Worm (Caenorhabditis elegans) whole organism, L3 larva: Measurements from ENCODE around the gene Y4C6B.3.
A peak's percentile ranks its signal among the peaks of the same experiment; 100 is the strongest.
"Not testable (repeated sequence)": the region's sequence is repeated elsewhere in the genome, so short reads cannot be mapped to it uniquely, and the experiment has no call there.

Experiments used
- aly-2 ChIP-seq: fragments of 150-350 bp; optimal IDR thresholded peaks from 2 replicates; lab custom pipeline; 2014; ENCODE audit warnings: missing biosample characterization, missing genetic modification characterization
- ama-1 ChIP-seq: fragments of 150-350 bp; optimal IDR thresholded peaks from 2 replicates; lab custom pipeline; 2018
- ceh-16 ChIP-seq: sonication (generic microtip); optimal IDR thresholded peaks from 2 replicates; lab custom pipeline; 2017; ENCODE audit warnings: missing biosample characterization, missing genetic modification characterization
- ceh-28 ChIP-seq: fragments of 150-350 bp; optimal IDR thresholded peaks from 2 replicates; lab custom pipeline; 2014; ENCODE audit warnings: missing biosample characterization, missing genetic modification reagents, missing genetic modification characterization
- ceh-82 ChIP-seq: fragments of 150-350 bp; optimal IDR thresholded peaks from 2 replicates; lab custom pipeline; 2014; ENCODE audit warnings: missing biosample characterization, missing genetic modification characterization
- daf-12 ChIP-seq: fragments of 150-350 bp; optimal IDR thresholded peaks from 2 replicates; lab custom pipeline; 2014; ENCODE audit warnings: missing biosample characterization, missing genetic modification reagents, missing genetic modification characterization
- egl-27 ChIP-seq: sonication (generic microtip); optimal IDR thresholded peaks from 4 replicates; lab custom pipeline; 2017; ENCODE audit warnings: missing biosample characterization, missing genetic modification reagents, missing genetic modification characterization
- egl-5 ChIP-seq: fragments of 150-350 bp; optimal IDR thresholded peaks from 2 replicates; lab custom pipeline; 2017; ENCODE audit warnings: missing biosample characterization, missing genetic modification reagents, missing genetic modification characterization, inconsistent platforms
- elt-1 ChIP-seq: fragments of 150-350 bp; optimal IDR thresholded peaks from 2 replicates; lab custom pipeline; 2014; ENCODE audit warnings: missing biosample characterization, missing genetic modification characterization
- elt-2 ChIP-seq: sonication (generic microtip); optimal IDR thresholded peaks from 2 replicates; lab custom pipeline; 2016; ENCODE audit warnings: missing genetic modification reagents, mild to moderate bottlenecking, missing genetic modification characterization, missing compliant biosample characterization
- elt-3 ChIP-seq, 3 experiments: fragments of 150-350 bp in 1 of 3; sonication (generic microtip) in 2 of 3; optimal IDR thresholded peaks; 2 replicates in 2 of 3; 4 replicates in 1 of 3; lab custom pipeline; 2014 to 2017; ENCODE audit warnings: missing biosample characterization in 3 of 3, missing genetic modification characterization in 3 of 3
- eor-1 ChIP-seq, 2 experiments: fragments of 150-350 bp; optimal IDR thresholded peaks; 2 replicates each; lab custom pipeline; 2014 to 2018; ENCODE audit warnings: missing biosample characterization in 2 of 2, missing genetic modification characterization in 2 of 2
- fkh-10 ChIP-seq: sonication (generic microtip); optimal IDR thresholded peaks from 2 replicates; lab custom pipeline; 2017; ENCODE audit warnings: missing biosample characterization, missing genetic modification reagents, missing genetic modification characterization
- fkh-2 ChIP-seq: fragments of 150-350 bp; optimal IDR thresholded peaks from 2 replicates; lab custom pipeline; 2014; ENCODE audit warnings: missing biosample characterization, missing genetic modification reagents, missing genetic modification characterization
- fos-1 ChIP-seq: fragments of 150-350 bp; optimal IDR thresholded peaks from 2 replicates; lab custom pipeline; 2014; ENCODE audit warnings: missing biosample characterization, missing genetic modification characterization
- jun-1 ChIP-seq: fragments of 150-350 bp; optimal IDR thresholded peaks from 2 replicates; lab custom pipeline; 2014; ENCODE audit warnings: missing biosample characterization, missing genetic modification reagents, missing genetic modification characterization
- lin-15B ChIP-seq: fragments of 150-350 bp; optimal IDR thresholded peaks from 2 replicates; lab custom pipeline; 2014; ENCODE audit warnings: missing biosample characterization, missing genetic modification characterization
- lsy-12 ChIP-seq: sonication (generic microtip); optimal IDR thresholded peaks from 2 replicates; lab custom pipeline; 2016; ENCODE audit warnings: mild to moderate bottlenecking, missing genetic modification characterization, missing compliant biosample characterization
- nfya-1 ChIP-seq: sonication (generic microtip); optimal IDR thresholded peaks from 2 replicates; lab custom pipeline; 2017; ENCODE audit warnings: missing genetic modification characterization, mild to moderate bottlenecking, missing compliant biosample characterization, antibody characterized with exemption, moderate library complexity; ENCODE audit not compliant: insufficient read depth
- nhr-11 ChIP-seq: fragments of 150-350 bp; optimal IDR thresholded peaks from 2 replicates; lab custom pipeline; 2014; ENCODE audit warnings: missing biosample characterization, missing genetic modification characterization
- nhr-23 ChIP-seq: fragments of 150-350 bp; optimal IDR thresholded peaks from 2 replicates; lab custom pipeline; 2014; ENCODE audit warnings: missing biosample characterization, missing genetic modification reagents, missing genetic modification characterization
- nhr-237 ChIP-seq: fragments of 150-350 bp; optimal IDR thresholded peaks from 2 replicates; lab custom pipeline; 2014; ENCODE audit warnings: missing biosample characterization, missing genetic modification characterization
- nhr-25 ChIP-seq: sonication (generic microtip); optimal IDR thresholded peaks from 2 replicates; lab custom pipeline; 2017; ENCODE audit warnings: missing biosample characterization, missing genetic modification characterization
- nhr-28 ChIP-seq: fragments of 150-350 bp; optimal IDR thresholded peaks from 2 replicates; lab custom pipeline; 2014; ENCODE audit warnings: missing biosample characterization, missing genetic modification characterization
- nhr-43 ChIP-seq: sonication (generic microtip); optimal IDR thresholded peaks from 2 replicates; lab custom pipeline; 2016; ENCODE audit warnings: mild to moderate bottlenecking, missing genetic modification characterization, missing compliant biosample characterization; ENCODE audit not compliant: poor library complexity, severe bottlenecking
- nhr-67 ChIP-seq: fragments of 150-350 bp; optimal IDR thresholded peaks from 2 replicates; lab custom pipeline; 2014; ENCODE audit warnings: missing biosample characterization, missing genetic modification characterization
- nhr-76 ChIP-seq: fragments of 150-350 bp; sonication (generic microtip); optimal IDR thresholded peaks from 5 replicates; lab custom pipeline; 2014; ENCODE audit warnings: missing biosample characterization, missing genetic modification characterization
- pqm-1 ChIP-seq: fragments of 150-350 bp; optimal IDR thresholded peaks from 2 replicates; lab custom pipeline; 2017; ENCODE audit warnings: missing biosample characterization, missing genetic modification characterization, inconsistent platforms
- sea-2 ChIP-seq: fragments of 150-350 bp; sonication (generic microtip); optimal IDR thresholded peaks from 4 replicates; lab custom pipeline; 2014; ENCODE audit warnings: missing biosample characterization, missing genetic modification reagents, missing genetic modification characterization
- skn-1 ChIP-seq: fragments of 150-350 bp; optimal IDR thresholded peaks from 2 replicates; lab custom pipeline; 2014; ENCODE audit warnings: missing biosample characterization, missing genetic modification characterization
- snpc-4 ChIP-seq: fragments of 150-350 bp; optimal IDR thresholded peaks from 2 replicates; lab custom pipeline; 2014; ENCODE audit warnings: missing biosample characterization, missing genetic modification characterization
- tbx-2 ChIP-seq: sonication (generic microtip); optimal IDR thresholded peaks from 2 replicates; lab custom pipeline; 2016; ENCODE audit warnings: mild to moderate bottlenecking, missing genetic modification characterization, missing compliant biosample characterization
- ztf-4 ChIP-seq: fragments of 150-350 bp; optimal IDR thresholded peaks from 2 replicates; lab custom pipeline; 2014; ENCODE audit warnings: missing biosample characterization, missing genetic modification characterization

The Y4C6B.3 gene

ce11 chrIV:5308046-5308643 is 24.1 kb upstream of the Y4C6B.3 start, which contains the start of the genes ZK354.9 and msp-58:
TSS of gene ZK354.9 (minus strand) at chrIV:5308146.
TSS of gene msp-58 (plus strand) at chrIV:5308593.
- TF ChIP-seq egl-5 (tag; lab: Kevin White, UChicago); elt-2; egl-27: not testable (repeated sequence)

DNA sequence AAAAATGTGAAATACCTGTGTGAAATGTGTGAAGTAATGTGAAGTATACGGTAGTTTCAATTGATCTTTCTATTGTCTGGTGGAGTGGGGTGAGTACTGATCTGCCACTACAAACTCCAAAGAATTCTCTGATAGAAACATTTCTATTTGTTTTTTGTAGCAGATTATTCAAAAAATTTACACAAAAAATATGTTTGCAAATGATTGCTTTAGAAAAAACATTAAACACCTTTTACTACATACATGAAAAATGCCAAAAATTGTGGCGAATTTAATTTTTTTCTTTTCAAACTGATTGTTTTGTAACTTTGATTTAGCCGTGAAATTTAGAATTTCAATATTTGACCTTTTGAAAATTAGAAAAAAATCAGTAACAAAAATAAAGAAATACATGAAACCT is 22.5 kb upstream of the Y4C6B.3 start, which contains the start of gene ZK354.3:
Gene ZK354.3 (plus strand): TSS at position 301 of the 400 bp plus-strand sequence.
- TF ChIP-seq jun-1 (tag; lab: Kevin White, UChicago) (no peak), lin-15B (tag; lab: Kevin White, UChicago) (no peak), fkh-10 (GFP tag; lab: Kevin White, UChicago) (no peak), aly-2 (tag; lab: Kevin White, UChicago) (no peak), ceh-28 (tag; lab: Kevin White, UChicago) (no peak), nhr-23 (tag; lab: Kevin White, UChicago) (no peak), ceh-82 (tag; lab: Kevin White, UChicago) (no peak), eor-1 (tag; optimal IDR thresholded peaks at IDR 0.05; lab: Kevin White, UChicago) (no peak), ceh-16 (no peak), nhr-43 (no peak), nhr-11 (tag; lab: Kevin White, UChicago) (no peak), nfya-1 (tag; lab: Kevin White, UChicago) (no peak), pqm-1 (no peak), daf-12 (tag; lab: Kevin White, UChicago) (no peak), tbx-2 (tag; lab: Kevin White, UChicago) (no peak), nhr-28 (no peak)

DNA sequence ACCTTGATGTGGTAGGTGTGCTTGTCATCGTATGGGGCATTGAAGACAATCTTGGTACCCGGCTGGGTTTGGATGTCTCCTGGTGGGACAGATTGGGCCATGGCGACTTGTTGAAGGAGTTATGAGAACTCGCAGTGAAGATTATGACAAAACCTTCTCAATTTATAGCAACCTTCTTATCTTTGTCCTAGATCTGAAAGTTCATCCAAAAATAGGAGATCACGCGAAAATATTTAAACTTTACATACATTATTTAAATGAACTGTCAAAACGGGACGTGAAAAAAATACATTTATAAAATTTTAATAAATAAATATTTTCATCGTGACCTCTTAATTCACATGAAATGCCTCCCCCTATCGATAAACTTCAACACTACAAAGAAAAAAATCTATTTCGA is 19.3 kb upstream of the Y4C6B.3 start, which contains the start of the genes msp-59 and ZK354.2:
Gene msp-59 (minus strand): TSS at position 101 of the 400 bp plus-strand sequence.
Gene ZK354.2 (plus strand): TSS at position 395 of the 400 bp plus-strand sequence.
- not testable (repeated sequence) for TF ChIP-seq nhr-237 (tag; lab: Kevin White, UChicago); elt-3 (tag; optimal IDR thresholded peaks at IDR 0.05; lab: Kevin White, UChicago); fkh-2 (tag; lab: Kevin White, UChicago)

ce11 chrIV:5316223-5316622 is 16.1 kb upstream of the Y4C6B.3 start, which contains the start of gene msp-65:
TSS of gene msp-65 (plus strand) at chrIV:5316523.
- not testable (repeated sequence) for TF ChIP-seq ztf-4; skn-1 (tag; lab: Kevin White, UChicago); egl-27

- no peak for TF ChIP-seq sea-2 (GFP tag; lab: Kevin White, UChicago)
- TF ChIP-seq skn-1 (tag; lab: Kevin White, UChicago): no peak
- no peak for TF ChIP-seq pqm-1
- no peak for TF ChIP-seq fkh-2 (tag; lab: Kevin White, UChicago)
- TF ChIP-seq elt-1 (tag; lab: Kevin White, UChicago): no peak
- peak; percentile 37 for TF ChIP-seq nhr-23 (tag; lab: Kevin White, UChicago)
- TF ChIP-seq snpc-4 (tag; lab: Kevin White, UChicago): peak; percentile 95
- no peak for TF ChIP-seq nhr-67 (tag; lab: Kevin White, UChicago)
- no peak for TF ChIP-seq tbx-2 (tag; lab: Kevin White, UChicago)
- peak; percentile 7 for TF ChIP-seq fos-1 (tag; lab: Kevin White, UChicago)
- no peak for TF ChIP-seq nfya-1 (tag; lab: Kevin White, UChicago)
- TF ChIP-seq elt-2: peak; percentile 24
- no peak for TF ChIP-seq nhr-11 (tag; lab: Kevin White, UChicago)
- no peak for TF ChIP-seq ama-1 (lab: Kevin White, UChicago)
- no peak for TF ChIP-seq lsy-12 (tag; lab: Kevin White, UChicago)
- peak; percentile 54 for TF ChIP-seq nhr-43
- no peak for TF ChIP-seq nhr-76 (tag; lab: Kevin White, UChicago)
- peak; percentile 35 for TF ChIP-seq nhr-25 (tag; lab: Kevin White, UChicago)
- peak; percentile 24 for TF ChIP-seq ceh-28 (tag; lab: Kevin White, UChicago)
Measured at ce11 chrIV:5317106-5317505, 15.2 kb upstream of the Y4C6B.3 start.
